Fruit fly (Drosophila melanogaster) whole organism, pupa: ENCODE results near the gene CG13003.

Experiments
- CG10348 ChIP-seq: fragments of 200-800 bp; sonication (Bioruptor generic); IDR thresholded peaks from 2 replicates; pipeline ENCODE4 v1.3.6; 2022; ENCODE audit warnings: missing biosample characterization, missing genetic modification characterization
- CG12605 ChIP-seq: fragments of 200-800 bp; sonication (Bioruptor generic); IDR thresholded peaks from 2 replicates; pipeline ENCODE4 v1.3.6; 2022; ENCODE audit warnings: missing biosample characterization, missing genetic modification characterization
- CG13204 ChIP-seq: fragments of 200-800 bp; sonication (Bioruptor generic); optimal IDR thresholded peaks from 2 replicates; lab custom pipeline; 2018; ENCODE audit warnings: missing biosample characterization, mild to moderate bottlenecking, missing genetic modification characterization, moderate library complexity
- CG14655 ChIP-seq: fragments of 200-800 bp; sonication (Bioruptor generic); optimal IDR thresholded peaks from 3 replicates; lab custom pipeline; 2017; ENCODE audit warnings: mild to moderate bottlenecking, missing biosample characterization, missing genetic modification reagents, missing genetic modification characterization
- CG15710 ChIP-seq: fragments of 200-800 bp; sonication (Bioruptor generic); optimal IDR thresholded peaks from 2 replicates; lab custom pipeline; 2018; ENCODE audit warnings: missing biosample characterization, mild to moderate bottlenecking, missing genetic modification characterization, moderate library complexity
- CG17806 ChIP-seq: fragments of 200-800 bp; sonication (Bioruptor generic); optimal IDR thresholded peaks from 2 replicates; lab custom pipeline; 2018; ENCODE audit warnings: missing biosample characterization, mild to moderate bottlenecking, missing genetic modification characterization, moderate library complexity
- CG32121 ChIP-seq: fragments of 200-800 bp; sonication (Bioruptor generic); IDR thresholded peaks from 2 replicates; pipeline ENCODE4 v1.3.6; 2022; ENCODE audit warnings: missing biosample characterization, missing genetic modification characterization
- CG34367 ChIP-seq: fragments of 200-800 bp; sonication (Bioruptor generic); optimal IDR thresholded peaks from 2 replicates; lab custom pipeline; 2018; ENCODE audit warnings: missing biosample characterization, mild to moderate bottlenecking, missing genetic modification characterization
- CG4496 ChIP-seq: fragments of 200-800 bp; sonication (Bioruptor generic); IDR thresholded peaks from 3 replicates; pipeline ENCODE4 v1.3.6; 2022; ENCODE audit warnings: missing biosample characterization, missing genetic modification characterization
- CG8159 ChIP-seq: fragments of 200-800 bp; sonication (Bioruptor generic); optimal IDR thresholded peaks from 3 replicates; lab custom pipeline; 2018; ENCODE audit warnings: missing biosample characterization, mild to moderate bottlenecking, missing genetic modification characterization, moderate library complexity
- CG8301 ChIP-seq: fragments of 200-800 bp; sonication (Bioruptor generic); optimal IDR thresholded peaks from 2 replicates; lab custom pipeline; 2018; ENCODE audit warnings: missing biosample characterization, mild to moderate bottlenecking, missing genetic modification characterization
- CG9948 ChIP-seq: fragments of 200-800 bp; sonication (Bioruptor generic); optimal IDR thresholded peaks from 2 replicates; lab custom pipeline; 2018; ENCODE audit warnings: missing biosample characterization, mild to moderate bottlenecking, missing genetic modification characterization, moderate library complexity
- D1 ChIP-seq: fragments of 200-800 bp; sonication (Bioruptor generic); optimal IDR thresholded peaks from 2 replicates; lab custom pipeline; 2018; ENCODE audit warnings: missing biosample characterization, mild to moderate bottlenecking, missing genetic modification characterization, moderate library complexity
- EcR ChIP-seq: fragments of 200-800 bp; sonication (Bioruptor generic); optimal IDR thresholded peaks from 3 replicates; lab custom pipeline; 2019; ENCODE audit warnings: missing biosample characterization, missing genetic modification characterization, mild to moderate bottlenecking, moderate library complexity, missing genetic modification reagents
- Ets98B ChIP-seq: fragments of 200-800 bp; sonication (Bioruptor generic); IDR thresholded peaks from 2 replicates; pipeline ENCODE4 v1.3.6; 2022; ENCODE audit warnings: missing biosample characterization, missing genetic modification characterization
- Pif1A ChIP-seq: fragments of 200-800 bp; sonication (Bioruptor generic); optimal IDR thresholded peaks from 3 replicates; lab custom pipeline; 2016; ENCODE audit warnings: missing biosample characterization, missing genetic modification characterization
- Pif1B ChIP-seq: fragments of 200-800 bp; sonication (Bioruptor generic); optimal IDR thresholded peaks from 3 replicates; lab custom pipeline; 2016; ENCODE audit warnings: missing biosample characterization, missing genetic modification characterization
- Snoo ChIP-seq: fragments of 200-800 bp; sonication (Bioruptor generic); optimal IDR thresholded peaks from 3 replicates; lab custom pipeline; 2017; ENCODE audit warnings: missing biosample characterization, mild to moderate bottlenecking, missing genetic modification characterization, inconsistent platforms
- fd96Ca ChIP-seq: fragments of 200-800 bp; sonication (Bioruptor generic); IDR thresholded peaks from 3 replicates; pipeline ENCODE4 v1.3.6; 2022; ENCODE audit warnings: missing biosample characterization, missing genetic modification characterization
- gl ChIP-seq: fragments of 200-800 bp; sonication (Bioruptor generic); optimal IDR thresholded peaks from 2 replicates; lab custom pipeline; 2018; ENCODE audit warnings: missing biosample characterization, mild to moderate bottlenecking, missing genetic modification characterization
- rn ChIP-seq: fragments of 200-800 bp; sonication (Bioruptor generic); IDR thresholded peaks from 2 replicates; pipeline ENCODE4 v1.3.6; 2022; ENCODE audit warnings: missing biosample characterization, missing genetic modification characterization

The CG13003 gene

DNA sequence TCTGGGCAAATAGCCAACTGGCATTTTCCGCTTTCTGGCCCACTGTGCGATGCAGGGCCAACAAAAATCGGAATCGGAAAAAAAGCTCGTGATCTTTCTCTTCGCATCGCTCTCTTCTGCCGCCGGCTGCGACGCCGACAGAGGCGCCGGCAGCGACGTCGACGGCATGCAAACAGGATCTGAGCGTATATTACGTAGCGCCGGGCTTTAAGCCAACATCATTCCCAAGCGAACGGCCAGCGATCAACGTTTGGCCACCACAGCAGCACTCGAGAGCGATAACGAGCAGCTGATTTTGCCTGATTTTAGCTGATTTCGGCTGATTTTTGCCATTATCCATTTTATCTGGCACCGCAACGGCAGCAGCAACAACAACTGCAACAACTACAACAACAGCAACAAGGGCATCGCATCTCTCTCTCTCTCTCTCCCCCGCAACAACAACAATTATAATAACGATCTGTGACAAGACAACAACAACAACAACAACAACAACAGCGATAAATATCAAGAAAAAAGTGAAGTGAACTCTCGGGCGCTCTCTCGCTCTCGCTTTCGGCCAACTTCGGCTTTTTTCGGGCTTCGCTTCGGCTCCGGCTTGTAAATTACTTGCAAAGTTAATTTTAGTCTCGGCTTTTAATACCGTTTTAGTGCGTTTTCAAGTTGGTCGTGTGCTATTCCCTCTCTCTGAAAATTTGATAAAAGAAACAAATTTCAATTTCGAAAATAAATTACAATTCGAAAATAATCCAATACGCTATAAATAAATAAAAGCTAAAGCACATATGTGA lies 36.8 kb upstream of the CG13003 start, which contains the start of gene CG4928:
TSS of gene CG4928 (plus strand) at position 216 of the 791 bp plus-strand sequence.
- TF ChIP-seq Pif1A (GFP tag; lab: Kevin White, UChicago): no peak
- TF ChIP-seq CG12605 (GFP tag; lab: Robert Waterston, UW): no peak
- TF ChIP-seq CG8301 (tag; lab: Kevin White, UChicago): no peak
- TF ChIP-seq rn (GFP tag; lab: Robert Waterston, UW): no peak
- no peak for TF ChIP-seq CG14655
- no peak for TF ChIP-seq CG34367
- no peak for TF ChIP-seq fd96Ca (GFP tag; lab: Robert Waterston, UW)
- no peak for TF ChIP-seq D1 (tag; lab: Kevin White, UChicago)
- TF ChIP-seq CG17806 (tag; lab: Kevin White, UChicago): no peak
- TF ChIP-seq Ets98B (GFP tag; lab: Robert Waterston, UW): peak; percentile 20; the same call in 1 of the 2 replicates
- TF ChIP-seq CG8159 (tag; lab: Kevin White, UChicago): no peak
- peak; percentile 40 for TF ChIP-seq CG13204 (GFP tag; lab: Kevin White, UChicago)
- no peak for TF ChIP-seq CG15710 (tag; lab: Kevin White, UChicago)
- no peak for TF ChIP-seq CG32121
- TF ChIP-seq Pif1B (GFP tag; lab: Kevin White, UChicago): no peak
- TF ChIP-seq EcR (GFP tag; lab: Kevin White, UChicago): peak; percentile 67
- TF ChIP-seq Snoo: no peak
- TF ChIP-seq CG9948 (tag; lab: Kevin White, UChicago): no peak
- TF ChIP-seq gl: no peak
- no peak for TF ChIP-seq CG4496 (GFP tag; lab: Robert Waterston, UW)
- no peak for TF ChIP-seq CG10348

DNA sequence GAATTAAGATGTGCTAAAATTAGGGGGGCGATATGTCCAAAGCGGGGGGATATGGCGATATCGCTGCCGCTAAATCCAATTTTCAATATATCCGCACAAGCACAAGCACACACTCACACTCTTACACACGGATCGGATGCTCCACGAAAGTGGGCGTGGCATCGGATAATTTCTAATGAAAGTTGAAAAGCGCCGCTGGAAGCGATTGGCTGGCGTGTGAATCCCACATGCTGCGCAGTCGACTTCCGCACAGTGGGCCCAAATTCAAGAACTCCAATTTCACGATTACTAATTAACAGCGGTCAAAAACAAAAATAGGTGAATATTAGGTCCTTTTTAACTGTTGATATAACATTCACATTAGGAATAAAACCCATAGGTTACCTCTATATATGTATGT lies 35.6 kb upstream of the CG13003 start:
- TF ChIP-seq Pif1B (GFP tag; lab: Kevin White, UChicago): no peak
- TF ChIP-seq CG9948 (tag; lab: Kevin White, UChicago): no peak
- no peak for TF ChIP-seq Ets98B (GFP tag; lab: Robert Waterston, UW)
- TF ChIP-seq CG8159 (tag; lab: Kevin White, UChicago): no peak
- TF ChIP-seq CG12605 (GFP tag; lab: Robert Waterston, UW): no peak
- TF ChIP-seq CG4496 (GFP tag; lab: Robert Waterston, UW): no peak
- no peak for TF ChIP-seq CG15710 (tag; lab: Kevin White, UChicago)
- TF ChIP-seq CG32121: no peak
- TF ChIP-seq Pif1A (GFP tag; lab: Kevin White, UChicago): no peak
- no peak for TF ChIP-seq rn (GFP tag; lab: Robert Waterston, UW)
- no peak for TF ChIP-seq D1 (tag; lab: Kevin White, UChicago)
- TF ChIP-seq Snoo: no peak
- no peak for TF ChIP-seq CG14655
- no peak for TF ChIP-seq CG10348
- TF ChIP-seq CG8301 (tag; lab: Kevin White, UChicago): no peak
- no peak for TF ChIP-seq CG13204 (GFP tag; lab: Kevin White, UChicago)
- no peak for TF ChIP-seq CG34367

DNA sequence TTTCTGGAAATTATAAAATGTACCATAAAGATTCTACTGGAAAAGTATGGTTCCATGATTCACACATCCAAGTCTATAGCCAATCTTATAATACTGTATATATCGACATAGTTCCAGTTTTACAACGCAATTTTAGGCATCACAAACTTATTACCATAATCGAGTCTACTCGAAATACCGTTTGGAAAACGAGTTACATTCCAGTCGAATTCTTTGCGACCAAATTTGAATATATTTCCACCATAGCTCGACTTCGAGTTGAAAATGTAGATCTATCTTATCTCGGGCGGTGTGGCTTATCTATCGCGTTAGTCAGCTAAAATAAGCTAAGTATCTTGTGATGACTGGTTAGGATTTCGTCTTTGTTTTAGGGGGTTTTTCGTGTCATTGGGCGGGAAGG lies 33.5 kb upstream of the CG13003 start:
- TF ChIP-seq CG12605 (GFP tag; lab: Robert Waterston, UW): no peak
- no peak for TF ChIP-seq CG14655
- no peak for TF ChIP-seq Snoo
- TF ChIP-seq CG13204 (GFP tag; lab: Kevin White, UChicago): no peak

DNA sequence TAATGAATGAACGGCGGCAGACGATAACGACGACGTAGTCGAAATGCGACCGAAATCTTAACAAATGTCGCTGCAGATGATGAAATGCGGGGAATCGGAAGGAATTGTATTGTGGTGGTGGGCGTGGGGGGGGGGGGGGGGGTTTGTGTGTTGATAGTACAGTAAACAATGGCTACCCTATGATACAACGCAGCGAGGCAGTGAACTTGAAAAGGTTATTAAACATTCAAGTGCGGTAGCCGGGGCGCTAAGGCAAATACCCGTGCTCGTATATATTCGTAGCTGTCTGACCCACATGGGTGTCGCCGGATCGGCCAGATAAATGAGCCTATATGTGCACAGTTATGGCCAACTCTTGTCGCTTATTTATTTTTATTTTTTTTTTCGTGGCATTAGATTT lies 33.0 kb upstream of the CG13003 start:
- no peak for TF ChIP-seq gl
- no peak for TF ChIP-seq CG9948 (tag; lab: Kevin White, UChicago)
- TF ChIP-seq CG8159 (tag; lab: Kevin White, UChicago): no peak

DNA sequence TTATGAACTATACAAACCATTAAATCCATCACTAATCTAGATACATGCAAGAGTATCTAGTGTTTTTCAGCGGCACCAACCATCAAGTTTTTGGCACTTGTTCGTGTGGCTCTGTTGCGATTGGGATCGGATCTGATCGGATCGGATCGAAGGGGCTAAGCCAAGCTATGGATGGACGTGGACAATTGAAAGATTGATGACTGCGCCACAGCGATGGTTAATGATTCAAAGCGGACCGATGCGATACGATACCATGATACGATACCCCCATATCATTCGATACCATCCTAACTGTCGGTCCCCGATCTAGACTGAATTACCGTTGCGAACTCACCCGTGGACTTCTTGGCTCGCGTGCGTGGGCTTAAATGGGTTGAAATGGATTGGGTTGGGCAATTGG lies 31.3 kb upstream of the CG13003 start:
- TF ChIP-seq gl (no peak), CG15710 (tag; lab: Kevin White, UChicago) (no peak), CG34367 (no peak)

DNA sequence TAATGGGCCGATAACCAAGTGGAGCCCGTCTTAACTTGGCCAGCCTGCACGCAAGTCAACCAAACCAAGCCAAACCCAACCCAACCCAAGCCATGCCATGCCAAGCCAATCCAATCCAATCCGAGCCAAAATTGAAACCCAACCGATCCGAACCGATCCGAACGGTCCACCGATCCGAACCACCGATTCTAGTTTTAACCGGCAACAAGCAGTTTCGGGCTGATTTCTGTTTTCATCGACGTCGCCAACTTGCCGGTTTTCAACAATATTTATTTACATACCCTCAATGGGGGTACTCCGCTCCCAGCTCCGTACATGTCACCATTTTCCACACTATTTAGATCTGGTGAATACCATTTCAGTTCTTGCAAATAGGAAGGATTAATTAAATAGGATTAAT lies 30.7 kb upstream of the CG13003 start:
- 0 out of 2 replicates have a peak, but pooled peaks have one; percentile 11 for TF ChIP-seq Ets98B (GFP tag; lab: Robert Waterston, UW)
- no peak for TF ChIP-seq CG14655
- TF ChIP-seq CG4496 (GFP tag; lab: Robert Waterston, UW): 0 out of 3 replicates have a peak, but pooled peaks have one; percentile 29
- TF ChIP-seq, all 21 proteins: peak for 2

DNA sequence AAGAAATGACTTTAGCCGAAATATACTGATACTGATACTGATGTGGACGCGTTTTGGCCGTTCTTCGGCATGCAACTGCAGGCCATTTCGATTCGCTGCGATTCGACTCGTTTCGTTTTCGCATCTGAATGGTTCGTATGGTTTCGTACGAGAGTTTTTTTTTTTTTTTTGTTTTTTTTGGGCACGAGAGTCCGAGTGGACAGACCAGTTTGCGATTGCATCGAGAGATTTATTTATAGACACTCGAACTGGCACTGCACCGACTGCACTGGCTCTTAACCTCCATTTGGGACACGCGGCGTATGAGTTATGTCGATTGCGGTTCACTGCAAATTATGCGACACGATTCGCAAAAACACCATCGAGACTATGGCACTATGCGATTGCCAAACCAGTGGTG lies 29.7 kb upstream of the CG13003 start:
- TF ChIP-seq rn (GFP tag; lab: Robert Waterston, UW): no peak
- TF ChIP-seq EcR (GFP tag; lab: Kevin White, UChicago): peak; percentile 33
- TF ChIP-seq Pif1A (GFP tag; lab: Kevin White, UChicago): peak; percentile 34
- TF ChIP-seq fd96Ca (GFP tag; lab: Robert Waterston, UW): 0 out of 3 replicates have a peak, but pooled peaks have one; percentile 43
- peak; percentile 71 for TF ChIP-seq CG32121
- TF ChIP-seq CG14655: no peak
- TF ChIP-seq D1 (tag; lab: Kevin White, UChicago): no peak
- no peak for TF ChIP-seq CG15710 (tag; lab: Kevin White, UChicago)
- peak; percentile 33 for TF ChIP-seq Pif1B (GFP tag; lab: Kevin White, UChicago)
- peak; percentile 70 for TF ChIP-seq CG4496 (GFP tag; lab: Robert Waterston, UW)
- TF ChIP-seq Ets98B (GFP tag; lab: Robert Waterston, UW): peak; percentile 66; the same call in 1 of the 2 replicates
- TF ChIP-seq CG10348: no peak
- no peak for TF ChIP-seq CG17806 (tag; lab: Kevin White, UChicago)
- TF ChIP-seq CG8159 (tag; lab: Kevin White, UChicago): peak; percentile 12
- peak; percentile 29 for TF ChIP-seq gl
- TF ChIP-seq CG9948 (tag; lab: Kevin White, UChicago): no peak
- TF ChIP-seq CG12605 (GFP tag; lab: Robert Waterston, UW): no peak; the same call in 1 of the 2 replicates
